Worm (Caenorhabditis elegans): ENCODE results near the gene F15A4.10.

Gene F15A4.10

ce11 chrII:12456633-12457032 is 28.3 kb downstream of the F15A4.10 start, which contains the start of gene sre-32:
sre-32 (minus strand) TSS chrII:12456733.
- TF ChIP-seq alr-1 (tag; optimal IDR thresholded peaks at IDR 0.05; ENCODE audit: borderline replicate concordance), result no peak
- no peak for TF ChIP-seq ceh-88 (GFP tag; IDR thresholded peaks at IDR 0.05)
- TF ChIP-seq sptf-1 (tag; optimal IDR thresholded peaks at IDR 0.05), result no peak
- TF ChIP-seq ztf-11 (tag; optimal IDR thresholded peaks at IDR 0.05), result no peak
- no peak for TF ChIP-seq nhr-12 (tag; optimal IDR thresholded peaks at IDR 0.05)
- no peak for TF ChIP-seq pqm-1 (tag; optimal IDR thresholded peaks at IDR 0.05)
- no peak for TF ChIP-seq lin-35 (GFP tag; optimal IDR thresholded peaks at IDR 0.05)

ce11 chrII:12452754-12453352 is 32.1 kb downstream of the F15A4.10 start, which contains the start of the genes sre-35 and sre-33:
sre-35 (minus strand) TSS chrII:12452854.
sre-33 (plus strand) TSS chrII:12453302.
- no peak for TF ChIP-seq nhr-237 (tag; optimal IDR thresholded peaks at IDR 0.05)
- TF ChIP-seq Y116A8C.19 (tag; optimal IDR thresholded peaks at IDR 0.05; ENCODE audit: borderline replicate concordance), result no peak
- no peak for TF ChIP-seq lin-39 (tag; optimal IDR thresholded peaks at IDR 0.05)
- TF ChIP-seq ceh-82 (tag; optimal IDR thresholded peaks at IDR 0.05), result no peak
- no peak for TF ChIP-seq mdl-1 (tag; optimal IDR thresholded peaks at IDR 0.05)
- TF ChIP-seq unc-62 (GFP tag; optimal IDR thresholded peaks at IDR 0.05), result no peak
- no peak for TF ChIP-seq nhr-11 (tag; optimal IDR thresholded peaks at IDR 0.05)
- no peak for TF ChIP-seq ces-1 (GFP tag; optimal IDR thresholded peaks at IDR 0.05)
- TF ChIP-seq aly-2 (tag; optimal IDR thresholded peaks at IDR 0.05), result no peak
- TF ChIP-seq tbx-2 (tag; optimal IDR thresholded peaks at IDR 0.05), result no peak
- no peak for TF ChIP-seq swsn-7 (tag; optimal IDR thresholded peaks at IDR 0.05)
- TF ChIP-seq fkh-8 (tag; optimal IDR thresholded peaks at IDR 0.05), result no peak
- TF ChIP-seq snpc-4 (tag; optimal IDR thresholded peaks at IDR 0.05), result no peak
- TF ChIP-seq aha-1 (tag; optimal IDR thresholded peaks at IDR 0.05), result no peak
- no peak for TF ChIP-seq lin-35 (GFP tag; optimal IDR thresholded peaks at IDR 0.05)
- TF ChIP-seq sup-37 (GFP tag; optimal IDR thresholded peaks at IDR 0.05), result no peak
- TF ChIP-seq C16A3.4 (tag; optimal IDR thresholded peaks at IDR 0.05), result no peak
- no peak for TF ChIP-seq dpl-1 (GFP tag; optimal IDR thresholded peaks at IDR 0.05)
- no peak for TF ChIP-seq lin-14 (GFP tag; optimal IDR thresholded peaks at IDR 0.05)
- no peak for TF ChIP-seq unc-130 (tag; optimal IDR thresholded peaks at IDR 0.05)

ce11 chrII:12449849-12450248 is 35.1 kb downstream of the F15A4.10 start, which contains the start of gene sre-34:
sre-34 (plus strand) TSS chrII:12450149.
- TF ChIP-seq alr-1 (tag; optimal IDR thresholded peaks at IDR 0.05; ENCODE audit: borderline replicate concordance) (no peak), tbx-2 (tag; optimal IDR thresholded peaks at IDR 0.05) (no peak), mab-9 (GFP tag; IDR thresholded peaks at IDR 0.05) (no peak), nhr-76 (tag; optimal IDR thresholded peaks at IDR 0.05) (no peak), sup-37 (GFP tag; optimal IDR thresholded peaks at IDR 0.05) (no peak), C16A3.4 (tag; optimal IDR thresholded peaks at IDR 0.05) (no peak), lin-13 (GFP tag; optimal IDR thresholded peaks at IDR 0.05) (no peak), sox-4 (tag; optimal IDR thresholded peaks at IDR 0.05) (no peak), egl-27 (tag; optimal IDR thresholded peaks at IDR 0.05) (no peak), zip-4 (GFP tag; optimal IDR thresholded peaks at IDR 0.05) (no peak), nhr-19 (GFP tag; conservative IDR thresholded peaks at IDR 0.05) (no peak), ets-5 (GFP tag; IDR thresholded peaks at IDR 0.05) (no peak), ceh-82 (tag; optimal IDR thresholded peaks at IDR 0.05) (no peak), isw-1 (GFP tag; IDR thresholded peaks at IDR 0.05) (no peak), zag-1 (tag; optimal IDR thresholded peaks at IDR 0.05) (no peak), ceh-63 (GFP tag; optimal IDR thresholded peaks at IDR 0.05) (no peak), ceh-90 (tag; optimal IDR thresholded peaks at IDR 0.05) (no peak)
